Worm (Caenorhabditis elegans): Measurements from ENCODE around the gene shpk-1.
"Not testable (repeated sequence)": the region's sequence is repeated elsewhere in the genome, so short reads cannot be mapped to it uniquely, and the experiment has no call there.

ce11 chrIII:13585136-13585535 is 22.7 kb upstream of the shpk-1 start:
- not testable (repeated sequence) for TF ChIP-seq mep-1 (tag; optimal IDR thresholded peaks at IDR 0.05); fos-1 (tag; optimal IDR thresholded peaks at IDR 0.05); nhr-11 (tag; optimal IDR thresholded peaks at IDR 0.05); jun-1 (tag; optimal IDR thresholded peaks at IDR 0.05); unc-62 (GFP tag; optimal IDR thresholded peaks at IDR 0.05); sup-37 (GFP tag; optimal IDR thresholded peaks at IDR 0.05); skn-1 (tag; optimal IDR thresholded peaks at IDR 0.05); unc-86 (tag; optimal IDR thresholded peaks at IDR 0.05); ztf-11 (tag; optimal IDR thresholded peaks at IDR 0.05); nhr-28 (tag; optimal IDR thresholded peaks at IDR 0.05); elt-2 (tag; optimal IDR thresholded peaks at IDR 0.05); nhr-237 (tag; optimal IDR thresholded peaks at IDR 0.05); nhr-12 (tag; optimal IDR thresholded peaks at IDR 0.05); blmp-1 (tag; optimal IDR thresholded peaks at IDR 0.05)
